Worm (Caenorhabditis elegans) whole organism, L2 larva: ENCODE results near the gene R02F11.12.

Experiments used
- ZK546.5 ChIP-seq: sonication (generic microtip); optimal IDR thresholded peaks from 2 replicates; lab custom pipeline; 2017; ENCODE audit warnings: missing biosample characterization, missing genetic modification characterization
- dmd-4 ChIP-seq: sonication (generic microtip); optimal IDR thresholded peaks from 2 replicates; lab custom pipeline; 2017; ENCODE audit warnings: missing biosample characterization, missing genetic modification characterization
- lin-11 ChIP-seq: fragments of 150-350 bp; sonication (generic microtip); optimal IDR thresholded peaks from 2 replicates; lab custom pipeline; 2014; ENCODE audit warnings: missing biosample characterization, missing genetic modification characterization, inconsistent platforms, mixed read lengths
- mdl-1 ChIP-seq, 2 experiments: fragments of 150-350 bp in 1 of 2; sonication (generic microtip) in 1 of 2; optimal IDR thresholded peaks; 2 replicates each; lab custom pipeline; 2017; ENCODE audit warnings: missing biosample characterization in 2 of 2, missing genetic modification characterization in 2 of 2
- nhr-21 ChIP-seq: fragments of 150-350 bp; optimal IDR thresholded peaks from 2 replicates; lab custom pipeline; 2014; ENCODE audit warnings: missing biosample characterization, missing genetic modification characterization
- nhr-23 ChIP-seq: fragments of 150-350 bp; optimal IDR thresholded peaks from 2 replicates; lab custom pipeline; 2014; ENCODE audit warnings: missing biosample characterization, missing genetic modification reagents, missing genetic modification characterization
- nhr-237 ChIP-seq: fragments of 150-350 bp; optimal IDR thresholded peaks from 2 replicates; lab custom pipeline; 2014; ENCODE audit warnings: missing biosample characterization, missing genetic modification characterization
- sma-9 ChIP-seq, 2 experiments: fragments of 150-350 bp in 1 of 2; sonication (generic microtip) in 1 of 2; optimal IDR thresholded peaks; 2 replicates each; lab custom pipeline; 2014 to 2016; ENCODE audit warnings: missing genetic modification characterization in 2 of 2, mild to moderate bottlenecking in 1 of 2, missing biosample characterization in 1 of 2, missing compliant biosample characterization in 1 of 2, missing genetic modification reagents in 1 of 2, moderate library complexity in 1 of 2

DNA sequence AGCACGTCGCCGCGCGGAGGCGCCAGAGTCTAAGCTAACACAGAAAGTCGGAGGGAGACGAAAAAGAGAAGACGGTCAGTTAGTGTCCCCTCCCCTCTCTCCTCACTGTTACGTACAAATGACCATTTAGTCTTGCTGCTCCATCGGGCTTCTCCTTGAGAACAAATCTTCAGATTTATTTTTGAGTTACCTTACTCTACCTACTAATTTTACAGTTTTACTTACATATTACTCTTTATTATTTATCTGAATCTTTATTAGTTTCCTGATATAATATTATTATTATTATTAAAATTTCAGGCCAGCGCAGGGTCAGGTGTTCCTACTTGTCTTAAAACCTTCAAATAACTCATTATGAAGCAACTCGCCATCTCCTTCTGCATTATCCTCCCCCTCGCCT is 10.3 kb downstream of the R02F11.12 start, which contains the start of gene R02F11.1:
- TF ChIP-seq lin-11 (tag; lab: Kevin White, UChicago) (no peak), dmd-4 (tag; lab: Kevin White, UChicago) (no peak), nhr-21 (no peak), nhr-237 (tag; lab: Kevin White, UChicago) (no peak), mdl-1 (tag; optimal IDR thresholded peaks at IDR 0.05; lab: Kevin White, UChicago) (no peak), ZK546.5 (tag; lab: Kevin White, UChicago) (no peak), nhr-23 (tag; lab: Kevin White, UChicago) (no peak), sma-9 (GFP tag; optimal IDR thresholded peaks at IDR 0.05; lab: Kevin White, UChicago) (no peak), sma-9 (tag; optimal IDR thresholded peaks at IDR 0.05; lab: Kevin White, UChicago) (no peak)
